Worm (Caenorhabditis elegans) whole organism, L4/young adult: ENCODE data around the gene sra-39.

ENCODE experiments used
- W03F9.2 ChIP-seq: fragments of 150-350 bp; optimal IDR thresholded peaks from 2 replicates; lab custom pipeline; 2014; ENCODE audit warnings: missing biosample characterization, missing genetic modification characterization
- dao-5 ChIP-seq: sonication (generic microtip); optimal IDR thresholded peaks from 2 replicates; lab custom pipeline; 2016; ENCODE audit warnings: missing genotype, missing genetic modification characterization, moderate library complexity, missing compliant biosample characterization
- him-1 ChIP-seq: sonication (generic microtip); optimal IDR thresholded peaks from 2 replicates; lab custom pipeline; 2016; ENCODE audit warnings: missing genotype, missing genetic modification reagents, missing genetic modification characterization, missing compliant biosample characterization

sra-39 gene

DNA sequence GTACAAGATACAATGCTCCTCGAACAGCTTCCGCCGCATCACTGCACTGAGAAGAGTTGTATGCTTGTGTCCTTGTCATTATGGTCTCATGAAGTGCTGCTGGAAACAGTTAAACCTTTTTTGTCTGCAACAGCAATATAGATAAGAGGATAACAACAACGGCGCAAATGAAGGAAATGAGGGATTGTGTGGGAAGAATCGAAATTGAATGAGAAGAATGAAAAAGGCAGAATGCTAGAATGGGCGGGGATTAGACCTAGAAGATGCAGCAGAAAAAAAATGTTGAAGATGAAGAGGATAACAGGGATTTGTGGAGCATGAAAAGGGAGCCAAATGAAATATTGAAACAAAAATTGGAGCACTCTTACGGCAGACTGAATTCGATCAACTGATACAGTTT is 10.0 kb downstream of the sra-39 start, which contains the start of gene sra-37:
sra-37 (minus strand) TSS at position 101 of the 400 bp plus-strand sequence.
- no peak for TF ChIP-seq W03F9.2 (tag; lab: Kevin White, UChicago)
- TF ChIP-seq dao-5 (tag; lab: Kevin White, UChicago) = no peak
- TF ChIP-seq him-1 (tag; lab: Kevin White, UChicago) = no peak

DNA sequence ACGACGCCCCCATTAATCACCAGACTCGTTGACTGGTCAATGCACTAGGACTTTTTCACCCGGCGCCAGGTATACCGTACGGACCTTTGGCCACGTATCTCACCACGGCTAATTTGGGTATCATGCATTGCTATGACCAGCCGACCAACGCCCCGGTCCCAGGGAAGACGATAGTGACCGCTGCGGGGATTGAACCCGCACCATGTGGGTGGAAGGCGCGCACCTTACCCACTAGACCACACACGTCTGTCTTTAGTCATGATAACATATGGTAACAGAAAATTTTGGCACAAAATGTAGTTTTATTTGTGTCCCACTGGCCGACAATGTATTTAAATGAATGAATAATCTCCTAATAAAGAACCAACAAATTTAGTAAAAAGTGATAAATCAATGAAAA is 17.0 kb downstream of the sra-39 start:
- no peak for TF ChIP-seq W03F9.2 (tag; lab: Kevin White, UChicago)
- no peak for TF ChIP-seq him-1 (tag; lab: Kevin White, UChicago)
- no peak for TF ChIP-seq dao-5 (tag; lab: Kevin White, UChicago)

DNA sequence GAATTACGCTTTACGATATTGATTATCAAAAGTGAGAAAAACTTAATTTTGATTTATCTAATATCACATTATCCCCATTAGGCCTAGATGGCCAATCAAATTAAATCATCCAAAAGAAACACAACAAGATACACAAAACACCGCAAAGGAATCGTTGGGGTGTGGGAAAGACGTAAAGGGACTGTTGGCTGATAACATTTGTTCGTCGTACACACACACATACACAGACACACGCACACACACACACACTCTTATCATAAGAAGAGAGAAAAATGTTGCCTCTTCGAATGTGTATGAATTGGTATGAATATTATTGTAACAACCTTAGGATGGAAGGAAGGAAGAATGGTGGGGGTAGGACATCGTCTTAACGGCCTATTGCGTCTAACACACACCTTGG is 18.1 kb downstream of the sra-39 start:
- TF ChIP-seq him-1 (tag; lab: Kevin White, UChicago) (no peak), W03F9.2 (tag; lab: Kevin White, UChicago) (no peak), dao-5 (tag; lab: Kevin White, UChicago) (no peak)

DNA sequence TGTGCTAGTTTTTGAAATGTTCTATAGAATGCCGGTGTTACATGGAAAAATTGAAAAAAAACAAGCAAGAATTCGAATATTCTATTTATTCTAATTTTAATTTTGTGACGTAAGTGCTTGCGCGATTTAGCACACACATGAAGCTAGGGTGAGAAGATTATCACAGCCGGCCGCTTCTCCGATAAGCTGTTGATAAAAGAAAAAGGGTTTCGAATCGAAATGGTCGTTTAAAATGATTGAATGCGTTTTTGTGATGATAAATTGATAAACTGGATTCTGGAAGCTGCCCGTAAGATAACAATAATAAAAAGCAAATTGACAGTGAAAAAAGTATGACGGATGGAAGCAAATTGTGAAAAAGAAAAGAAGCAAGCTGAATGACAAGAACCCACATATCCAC is 19.1 kb downstream of the sra-39 start:
- TF ChIP-seq him-1 (tag; lab: Kevin White, UChicago) = no peak
- no peak for TF ChIP-seq W03F9.2 (tag; lab: Kevin White, UChicago)
- no peak for TF ChIP-seq dao-5 (tag; lab: Kevin White, UChicago)

DNA sequence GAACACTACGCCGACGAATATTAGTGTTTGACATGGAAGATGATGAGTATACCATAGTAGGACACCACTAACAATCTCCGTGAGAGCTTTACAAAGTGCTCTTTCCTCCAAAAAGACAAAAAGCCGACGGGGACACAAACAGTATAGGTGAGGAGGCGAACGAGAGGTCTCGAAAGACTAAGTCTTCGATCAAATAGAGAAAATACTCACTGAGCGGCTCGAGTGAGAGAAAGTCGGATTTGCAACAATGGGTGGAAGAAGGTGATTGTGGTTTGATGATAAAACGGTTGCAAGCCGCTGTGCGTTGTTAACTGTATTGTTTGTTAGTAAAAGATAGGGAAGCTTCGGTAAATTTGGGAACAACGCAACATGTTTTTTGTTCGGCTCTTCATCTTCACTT is 20.6 kb downstream of the sra-39 start, which contains the start of gene hlb-1:
hlb-1 (minus strand) TSS at position 101 of the 400 bp plus-strand sequence.
- TF ChIP-seq W03F9.2 (tag; lab: Kevin White, UChicago) (no peak), dao-5 (tag; lab: Kevin White, UChicago) (no peak), him-1 (tag; lab: Kevin White, UChicago) (no peak)

DNA sequence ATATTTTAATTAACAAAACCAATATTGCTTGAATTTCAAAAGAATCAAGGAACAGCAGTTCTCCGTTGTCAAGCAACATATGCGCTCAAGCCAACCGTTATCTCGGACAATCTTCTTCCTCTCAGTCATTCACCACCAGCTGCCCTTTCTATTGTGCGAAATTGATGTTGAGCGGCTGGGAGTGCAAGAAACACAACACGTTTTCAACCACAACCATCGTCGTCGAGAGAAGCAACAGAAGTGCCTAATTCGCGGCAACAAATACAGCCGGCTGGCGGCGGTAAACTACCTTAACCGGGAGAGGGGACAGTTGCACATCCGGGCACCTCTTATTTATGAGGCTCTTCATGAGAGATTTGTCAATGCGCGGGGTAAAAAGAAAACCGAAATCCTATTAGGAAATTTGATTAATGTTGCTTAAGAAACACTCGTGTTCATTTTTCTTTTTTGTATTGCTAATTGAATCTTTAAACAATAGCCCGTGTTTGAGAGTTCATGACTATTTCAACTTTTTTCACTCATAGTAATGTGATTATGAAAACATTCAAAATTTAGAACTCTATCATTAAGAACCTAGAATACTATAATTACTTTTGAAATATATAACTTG is 21.4 kb downstream of the sra-39 start:
- TF ChIP-seq W03F9.2 (tag; lab: Kevin White, UChicago) (no peak), dao-5 (tag; lab: Kevin White, UChicago) (no peak), him-1 (tag; lab: Kevin White, UChicago) (no peak)

DNA sequence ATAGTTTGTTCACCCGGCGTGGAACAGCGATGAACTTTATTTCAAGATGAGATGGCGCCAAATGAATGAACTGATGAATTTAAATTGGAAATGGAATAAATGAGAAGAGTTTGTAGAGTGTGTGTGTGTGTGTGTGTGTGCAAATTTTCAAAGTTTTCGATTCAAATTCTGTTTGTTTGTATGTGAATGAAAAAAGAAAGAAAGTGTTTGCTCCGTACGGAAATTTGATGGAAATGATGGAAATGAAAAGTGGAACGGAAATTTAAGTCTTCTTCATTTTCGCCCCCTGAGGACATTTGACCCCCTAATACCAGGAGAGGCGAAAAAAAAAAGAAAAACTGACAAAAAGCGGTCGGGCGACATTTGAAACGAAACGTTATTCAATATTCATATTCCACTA is 25.1 kb downstream of the sra-39 start:
- TF ChIP-seq dao-5 (tag; lab: Kevin White, UChicago) (no peak), W03F9.2 (tag; lab: Kevin White, UChicago) (no peak), him-1 (tag; lab: Kevin White, UChicago) (no peak)

DNA sequence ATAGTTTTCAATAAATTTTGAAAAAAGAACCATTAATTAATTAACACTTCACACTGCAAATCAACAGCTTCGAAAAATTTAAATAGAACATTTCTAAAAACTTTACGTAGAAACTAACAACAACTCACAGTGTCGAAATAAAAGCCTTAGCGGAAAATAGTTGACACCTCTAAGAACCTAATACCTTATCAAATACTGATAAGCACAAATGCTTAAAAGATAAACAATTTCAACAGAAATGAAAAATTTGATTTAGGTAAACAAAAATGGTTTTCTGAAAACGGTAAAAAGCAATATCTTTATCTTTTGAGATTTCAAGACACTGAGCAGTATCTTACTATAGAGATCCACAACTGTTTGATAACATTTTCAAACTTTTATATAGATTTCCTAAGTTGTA is 26.4 kb downstream of the sra-39 start:
- no peak for TF ChIP-seq him-1 (tag; lab: Kevin White, UChicago)
- no peak for TF ChIP-seq W03F9.2 (tag; lab: Kevin White, UChicago)
- no peak for TF ChIP-seq dao-5 (tag; lab: Kevin White, UChicago)

DNA sequence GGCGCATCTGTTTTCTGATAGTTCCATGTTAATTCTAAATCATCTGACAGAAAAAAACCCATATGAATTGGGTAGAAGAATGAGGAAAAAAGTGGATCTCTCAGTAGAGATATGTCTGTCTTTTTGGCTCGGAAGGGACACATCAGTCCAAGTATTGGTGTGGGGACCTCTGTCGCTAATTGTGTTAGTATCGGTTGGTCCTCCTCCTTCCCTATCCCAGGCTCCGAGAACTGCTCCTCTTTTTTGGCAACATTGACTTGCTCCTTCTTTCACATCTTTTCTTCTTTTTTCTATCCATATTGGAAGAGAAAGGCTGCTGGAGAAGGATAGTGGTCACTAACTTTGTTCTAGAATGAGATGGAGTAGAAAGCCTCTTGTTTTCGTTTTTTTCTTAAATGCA is 27.3 kb downstream of the sra-39 start:
- TF ChIP-seq W03F9.2 (tag; lab: Kevin White, UChicago) = no peak
- TF ChIP-seq dao-5 (tag; lab: Kevin White, UChicago) = no peak

DNA sequence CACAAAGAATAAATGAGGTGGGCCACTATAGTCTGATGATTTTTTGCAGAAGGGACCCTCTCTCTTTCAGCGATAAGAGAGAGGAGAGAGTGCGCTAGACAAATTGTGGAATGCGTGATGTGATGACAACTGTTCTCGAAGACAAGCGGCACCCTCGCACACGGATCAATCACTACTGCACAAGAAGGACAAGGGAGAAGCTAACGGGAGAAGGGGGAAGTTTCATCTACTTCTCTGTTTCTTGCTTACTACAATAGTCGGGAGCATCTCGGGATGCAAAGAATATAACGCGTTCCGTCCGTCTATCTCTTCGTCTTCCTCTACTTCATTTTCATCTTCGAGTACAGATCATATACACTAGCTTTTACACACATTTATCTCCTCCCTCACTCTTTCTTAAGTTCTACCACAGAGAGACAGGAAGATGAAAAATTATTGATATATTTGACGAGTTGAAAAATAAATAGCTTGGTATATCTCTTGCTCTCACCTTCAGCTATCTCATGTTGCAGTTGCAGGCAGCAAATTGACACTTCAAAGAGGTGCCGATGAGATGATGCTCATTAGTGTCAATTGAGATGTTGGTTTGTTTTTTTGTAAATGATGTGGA is 29.8 kb downstream of the sra-39 start:
- no peak for TF ChIP-seq him-1 (tag; lab: Kevin White, UChicago)
- no peak for TF ChIP-seq dao-5 (tag; lab: Kevin White, UChicago)
- no peak for TF ChIP-seq W03F9.2 (tag; lab: Kevin White, UChicago)

DNA sequence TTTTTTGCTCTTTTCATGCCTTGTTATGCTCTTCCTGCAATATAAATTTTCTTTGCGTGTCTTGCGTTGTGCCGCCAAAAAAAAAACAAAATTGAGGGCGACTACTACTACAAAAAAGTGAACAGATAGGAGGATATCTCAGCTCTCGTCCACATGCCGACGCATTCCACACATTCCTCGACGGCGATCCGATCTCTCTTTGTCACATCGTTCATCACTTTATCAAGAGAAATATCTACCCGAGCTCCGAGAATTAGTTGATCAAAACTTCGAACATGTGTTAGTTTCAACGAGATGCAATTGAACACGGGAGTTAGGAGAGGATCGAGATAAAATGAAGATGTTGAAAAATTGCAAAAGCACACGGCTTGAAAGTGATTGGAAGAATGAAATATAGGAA is 32.1 kb downstream of the sra-39 start:
- TF ChIP-seq dao-5 (tag; lab: Kevin White, UChicago) = no peak
- no peak for TF ChIP-seq him-1 (tag; lab: Kevin White, UChicago)
- no peak for TF ChIP-seq W03F9.2 (tag; lab: Kevin White, UChicago)

DNA sequence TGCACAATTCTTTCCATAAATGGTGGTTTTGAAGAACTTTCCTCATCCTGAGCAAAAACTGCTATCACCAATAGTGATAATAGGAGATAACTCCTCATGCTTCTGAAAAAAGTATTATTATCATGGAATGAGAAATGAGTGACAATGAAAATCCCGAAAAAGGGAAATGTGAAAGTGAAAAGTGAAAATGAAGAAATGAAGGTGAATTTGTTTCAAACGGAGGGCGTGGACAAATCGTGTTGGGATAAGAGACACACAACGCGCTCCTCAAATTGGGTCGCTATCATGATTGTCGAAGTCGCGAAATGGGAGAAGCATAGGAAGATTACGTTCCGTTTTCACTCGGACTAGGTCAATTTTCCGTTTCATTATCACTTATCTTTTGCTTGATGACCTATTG is 39.0 kb downstream of the sra-39 start, which contains the start of gene M03B6.3:
M03B6.3 (minus strand) TSS at position 102 of the 400 bp plus-strand sequence.
- TF ChIP-seq dao-5 (tag; lab: Kevin White, UChicago) = no peak
- TF ChIP-seq W03F9.2 (tag; lab: Kevin White, UChicago) = no peak
- TF ChIP-seq him-1 (tag; lab: Kevin White, UChicago) = no peak

DNA sequence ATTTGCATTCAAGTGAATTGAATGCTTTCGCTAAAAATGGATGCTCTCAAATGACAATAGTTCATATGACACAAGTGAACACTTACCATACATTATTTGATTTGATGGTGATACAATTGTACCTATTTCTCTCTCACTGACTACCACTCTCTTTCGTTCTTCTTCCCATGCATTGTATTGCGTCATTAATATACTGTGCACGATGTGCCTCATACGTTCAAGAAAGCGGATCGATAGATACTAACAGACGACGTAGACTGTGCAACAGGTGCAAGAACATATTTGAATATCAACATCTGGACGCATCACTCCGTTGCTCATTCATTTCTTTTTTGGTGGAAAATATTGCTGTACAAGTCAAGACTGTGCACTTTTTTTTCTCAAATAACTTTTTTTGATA is 44.5 kb downstream of the sra-39 start, which contains the start of gene M03B6.4:
M03B6.4 (plus strand) TSS at position 149 of the 400 bp plus-strand sequence.
- TF ChIP-seq dao-5 (tag; lab: Kevin White, UChicago) = no peak
- TF ChIP-seq him-1 (tag; lab: Kevin White, UChicago) = no peak
- no peak for TF ChIP-seq W03F9.2 (tag; lab: Kevin White, UChicago)

DNA sequence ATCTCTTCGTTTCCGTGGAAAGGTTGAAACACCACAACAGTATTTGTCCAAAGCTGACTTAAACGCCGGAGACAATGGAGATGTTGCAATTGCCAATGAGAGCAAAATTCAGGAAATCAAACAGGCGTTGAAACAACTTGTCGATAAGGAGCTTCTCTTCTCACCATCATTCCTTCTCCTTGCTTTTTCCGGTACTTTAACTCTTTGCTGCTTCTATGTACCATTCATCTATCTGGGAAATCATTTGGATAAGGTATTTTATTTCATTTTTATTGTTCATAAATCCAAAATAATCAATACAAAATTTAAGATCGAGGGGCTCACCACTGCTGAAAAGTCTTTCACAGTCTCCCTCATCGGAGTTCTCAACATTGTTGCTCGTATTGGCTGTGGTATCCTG is 47.3 kb downstream of the sra-39 start:
- TF ChIP-seq W03F9.2 (tag; lab: Kevin White, UChicago) (no peak), dao-5 (tag; lab: Kevin White, UChicago) (no peak), him-1 (tag; lab: Kevin White, UChicago) (no peak)
